Worm (Caenorhabditis elegans) whole organism, mixed stage, embryonic: ENCODE results near the gene alh-1.

Experiments used
- M03D4.4 ChIP-seq: sonication (generic microtip); optimal IDR thresholded peaks from 2 replicates; lab custom pipeline; 2017; ENCODE audit warnings: mild to moderate bottlenecking, missing genetic modification characterization, missing compliant biosample characterization
- bed-3 ChIP-seq: fragments of 200-800 bp; sonication (Bioruptor generic); optimal IDR thresholded peaks from 3 replicates; lab custom pipeline; 2018; ENCODE audit warnings: mild to moderate bottlenecking, missing genetic modification characterization, moderate library complexity, missing compliant biosample characterization
- ceh-39 ChIP-seq: fragments of 150-350 bp; optimal IDR thresholded peaks from 2 replicates; lab custom pipeline; 2014; ENCODE audit warnings: missing biosample characterization, missing genetic modification characterization
- ceh-43 ChIP-seq: fragments of 200-800 bp; sonication (Bioruptor generic); optimal IDR thresholded peaks from 2 replicates; lab custom pipeline; 2018; ENCODE audit warnings: mild to moderate bottlenecking, missing genetic modification characterization, moderate library complexity, missing compliant biosample characterization
- ceh-83 ChIP-seq: fragments of 200-800 bp; sonication (Bioruptor generic); optimal IDR thresholded peaks from 2 replicates; lab custom pipeline; 2018; ENCODE audit warnings: mild to moderate bottlenecking, missing genetic modification characterization, missing compliant biosample characterization
- ces-1 ChIP-seq: fragments of 150-350 bp; optimal IDR thresholded peaks from 2 replicates; lab custom pipeline; 2014; ENCODE audit warnings: missing biosample characterization, missing genetic modification reagents, missing genetic modification characterization
- cnd-1 ChIP-seq: fragments of 200-800 bp; sonication (Bioruptor generic); optimal IDR thresholded peaks from 2 replicates; lab custom pipeline; 2018; ENCODE audit warnings: mild to moderate bottlenecking, missing genetic modification characterization, missing compliant biosample characterization
- drap-1 ChIP-seq: fragments of 200-800 bp; sonication (Bioruptor generic); optimal IDR thresholded peaks from 3 replicates; lab custom pipeline; 2018; ENCODE audit warnings: mild to moderate bottlenecking, missing genetic modification characterization, missing compliant biosample characterization
- elt-3 ChIP-seq: fragments of 150-350 bp; optimal IDR thresholded peaks from 2 replicates; lab custom pipeline; 2014; ENCODE audit warnings: missing biosample characterization, missing genetic modification characterization
- flh-1 ChIP-seq: fragments of 200-800 bp; sonication (Bioruptor generic); optimal IDR thresholded peaks from 2 replicates; lab custom pipeline; 2018; ENCODE audit warnings: mild to moderate bottlenecking, missing genetic modification characterization, moderate library complexity, missing compliant biosample characterization
- ham-2 ChIP-seq: fragments of 200-800 bp; sonication (Bioruptor generic); optimal IDR thresholded peaks from 2 replicates; lab custom pipeline; 2018; ENCODE audit warnings: mild to moderate bottlenecking, missing genetic modification characterization, missing compliant biosample characterization
- lin-32 ChIP-seq: fragments of 200-800 bp; sonication (Bioruptor generic); optimal IDR thresholded peaks from 2 replicates; lab custom pipeline; 2018; ENCODE audit warnings: mild to moderate bottlenecking, missing genetic modification characterization, missing compliant biosample characterization
- lsy-2 ChIP-seq: fragments of 150-350 bp; optimal IDR thresholded peaks from 2 replicates; lab custom pipeline; 2014; ENCODE audit warnings: missing biosample characterization, missing genetic modification characterization
- mep-1 ChIP-seq: fragments of 150-350 bp; optimal IDR thresholded peaks from 2 replicates; lab custom pipeline; 2017; ENCODE audit warnings: missing biosample characterization, missing genetic modification reagents, missing genetic modification characterization, inconsistent platforms
- mls-2 ChIP-seq: sonication (generic microtip); optimal IDR thresholded peaks from 2 replicates; lab custom pipeline; 2016; ENCODE audit warnings: mild to moderate bottlenecking, missing genetic modification characterization, moderate library complexity, missing compliant biosample characterization
- nhr-12 ChIP-seq: fragments of 150-350 bp; optimal IDR thresholded peaks from 2 replicates; lab custom pipeline; 2014; ENCODE audit warnings: missing biosample characterization, missing genetic modification characterization
- nhr-2 ChIP-seq: fragments of 150-350 bp; optimal IDR thresholded peaks from 2 replicates; lab custom pipeline; 2014; ENCODE audit warnings: missing biosample characterization, missing genetic modification characterization
- nhr-237 ChIP-seq: fragments of 150-350 bp; optimal IDR thresholded peaks from 2 replicates; lab custom pipeline; 2014; ENCODE audit warnings: missing biosample characterization, missing genetic modification characterization
- nhr-28 ChIP-seq: fragments of 150-350 bp; optimal IDR thresholded peaks from 2 replicates; lab custom pipeline; 2014; ENCODE audit warnings: missing biosample characterization, missing genetic modification characterization
- pha-4 ChIP-seq: fragments of 150-350 bp; optimal IDR thresholded peaks from 2 replicates; lab custom pipeline; 2018; ENCODE audit warnings: missing biosample characterization, missing genetic modification reagents, missing genetic modification characterization
- sem-2 ChIP-seq: fragments of 200-800 bp; sonication (Bioruptor generic); optimal IDR thresholded peaks from 2 replicates; lab custom pipeline; 2018; ENCODE audit warnings: mild to moderate bottlenecking, missing genetic modification characterization, missing compliant biosample characterization
- sptf-1 ChIP-seq: sonication (generic microtip); optimal IDR thresholded peaks from 2 replicates; lab custom pipeline; 2017; ENCODE audit warnings: mild to moderate bottlenecking, missing genetic modification characterization, moderate library complexity, missing compliant biosample characterization
- tbx-8 ChIP-seq: fragments of 200-800 bp; sonication (Bioruptor generic); optimal IDR thresholded peaks from 2 replicates; lab custom pipeline; 2018; ENCODE audit warnings: mild to moderate bottlenecking, missing genetic modification characterization, moderate library complexity, missing compliant biosample characterization
- unc-120 ChIP-seq: sonication (generic microtip); optimal IDR thresholded peaks from 2 replicates; lab custom pipeline; 2017; ENCODE audit warnings: missing genetic modification characterization, missing compliant biosample characterization; ENCODE audit not compliant: poor library complexity, severe bottlenecking
- unc-39 ChIP-seq: fragments of 150-350 bp; optimal IDR thresholded peaks from 2 replicates; lab custom pipeline; 2014; ENCODE audit warnings: missing biosample characterization, missing genetic modification characterization
- unc-62 ChIP-seq: fragments of 150-350 bp; optimal IDR thresholded peaks from 2 replicates; lab custom pipeline; 2014; ENCODE audit warnings: missing biosample characterization, missing genetic modification reagents, missing genetic modification characterization
- zip-8 ChIP-seq: fragments of 150-350 bp; optimal IDR thresholded peaks from 2 replicates; lab custom pipeline; 2014; ENCODE audit warnings: missing biosample characterization, missing genetic modification characterization
- ztf-11 ChIP-seq: fragments of 150-350 bp; optimal IDR thresholded peaks from 2 replicates; lab custom pipeline; 2014; ENCODE audit warnings: missing biosample characterization, missing genetic modification characterization

alh-1 gene

DNA sequence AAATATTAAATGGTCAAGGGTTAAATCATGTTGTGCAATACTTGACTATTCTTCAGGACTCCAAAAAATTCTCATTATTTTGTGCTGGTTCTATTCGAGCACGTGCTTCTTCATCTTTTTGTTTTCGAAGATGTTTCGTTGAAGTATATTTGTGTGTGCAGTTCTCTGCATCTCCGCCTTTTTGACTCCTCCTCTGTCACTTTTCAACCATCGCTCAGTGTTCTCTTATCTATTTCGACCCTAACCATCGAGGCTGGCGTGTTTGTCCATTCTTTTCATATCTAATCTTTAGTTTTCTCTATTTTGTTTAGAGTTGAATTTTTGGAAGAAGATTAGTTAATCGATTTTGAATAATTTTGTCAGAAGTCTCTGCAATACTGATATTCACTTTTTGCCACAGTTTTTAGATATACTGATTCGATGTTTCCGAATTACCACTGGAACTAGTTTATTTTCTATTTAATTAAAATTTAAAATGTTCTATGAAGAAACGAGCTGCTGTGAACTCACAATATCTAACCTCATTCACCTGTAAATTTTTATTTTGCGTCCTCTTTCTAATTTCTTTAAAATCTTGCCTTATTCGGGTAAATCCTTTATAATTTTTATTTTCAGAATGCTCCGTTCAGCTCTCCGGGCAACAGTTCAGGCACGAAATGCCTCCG lies at the start of gene alh-1:
alh-1 (plus strand) TSS at position 615 of the 665 bp plus-strand sequence.
- TF ChIP-seq mep-1 (tag; lab: Kevin White, UChicago) (no peak), nhr-2 (tag; lab: Kevin White, UChicago) (no peak), ceh-83 (GFP tag; lab: Kevin White, UChicago) (no peak)

DNA sequence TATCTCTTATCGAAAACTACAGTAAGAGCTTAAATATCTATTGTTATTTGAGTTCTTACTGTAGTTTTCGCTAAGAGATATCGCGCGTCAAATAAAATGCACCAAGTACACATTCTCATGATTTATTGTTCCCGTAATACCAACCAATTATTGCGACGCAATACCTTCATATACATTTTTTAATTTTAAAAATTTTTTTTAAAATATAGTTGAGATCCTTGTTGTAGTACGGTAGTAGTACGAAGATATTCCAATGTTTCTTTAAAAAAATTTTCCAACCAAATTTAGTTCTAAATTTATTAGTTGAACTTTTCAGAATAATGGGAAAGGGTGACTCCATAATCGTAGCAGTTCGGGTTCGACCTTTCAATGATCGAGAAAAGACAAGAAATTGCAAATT lies 46.9 kb upstream of the alh-1 start, which contains the start of gene klp-6:
klp-6 (plus strand) TSS at position 301 of the 400 bp plus-strand sequence.
- no peak for TF ChIP-seq unc-62
- no peak for TF ChIP-seq ceh-43
- TF ChIP-seq nhr-2 (tag; lab: Kevin White, UChicago) = no peak
- no peak for TF ChIP-seq sem-2 (GFP tag; lab: Kevin White, UChicago)
- TF ChIP-seq unc-120 (tag; lab: Kevin White, UChicago) = no peak
- no peak for TF ChIP-seq nhr-237 (tag; lab: Kevin White, UChicago)
- no peak for TF ChIP-seq cnd-1 (tag; lab: Kevin White, UChicago)
- TF ChIP-seq lin-32 (GFP tag; lab: Kevin White, UChicago) = no peak
- TF ChIP-seq ceh-83 (GFP tag; lab: Kevin White, UChicago) = no peak
- TF ChIP-seq mep-1 (tag; lab: Kevin White, UChicago) = no peak
- no peak for TF ChIP-seq lsy-2 (tag; lab: Kevin White, UChicago)
- TF ChIP-seq bed-3 = no peak
- no peak for TF ChIP-seq zip-8
- TF ChIP-seq nhr-28 (tag; lab: Kevin White, UChicago) = no peak
- TF ChIP-seq ces-1 (GFP tag; lab: Kevin White, UChicago) = no peak
- no peak for TF ChIP-seq sptf-1 (tag; lab: Kevin White, UChicago)
- TF ChIP-seq M03D4.4 (tag; lab: Kevin White, UChicago) = no peak
- no peak for TF ChIP-seq flh-1 (GFP tag; lab: Kevin White, UChicago)
- no peak for TF ChIP-seq drap-1
- no peak for TF ChIP-seq ztf-11 (tag; lab: Kevin White, UChicago)

DNA sequence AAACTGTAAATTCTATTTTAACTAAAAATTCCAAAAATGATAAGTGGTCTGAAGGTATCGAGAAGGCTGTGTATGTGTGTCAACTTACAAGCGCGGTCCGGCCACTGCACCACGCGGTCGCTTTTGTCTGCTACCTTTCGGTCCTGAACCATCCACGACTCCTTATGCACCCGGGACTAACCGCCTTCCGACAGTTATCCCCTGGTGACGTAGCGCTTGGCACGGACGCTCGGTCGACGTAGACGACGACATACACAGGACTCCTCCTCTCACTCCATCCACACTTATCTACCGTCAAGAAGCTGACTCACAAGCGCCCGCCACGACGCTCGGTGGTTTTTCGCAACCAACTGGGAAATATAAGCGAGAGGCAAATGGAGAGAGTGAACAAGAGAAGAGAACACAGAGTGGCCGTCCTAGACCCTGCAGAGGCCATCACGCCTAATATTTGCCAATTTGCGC lies 46.2 kb upstream of the alh-1 start:
- TF ChIP-seq mep-1 (tag; lab: Kevin White, UChicago) (peak; percentile 70), pha-4 (tag; lab: Kevin White, UChicago) (peak; percentile 39), unc-39 (tag; lab: Kevin White, UChicago) (peak; percentile 1), lsy-2 (tag; lab: Kevin White, UChicago) (peak; percentile 63), ztf-11 (tag; lab: Kevin White, UChicago) (peak; percentile 70), mls-2 (tag; lab: Kevin White, UChicago) (peak; percentile 96), drap-1 (peak; percentile 91), bed-3 (peak; percentile 81), M03D4.4 (tag; lab: Kevin White, UChicago) (peak; percentile 91), ceh-43 (peak; percentile 90), cnd-1 (tag; lab: Kevin White, UChicago) (peak; percentile 89), sem-2 (GFP tag; lab: Kevin White, UChicago) (peak; percentile 82), elt-3 (peak; percentile 28), flh-1 (GFP tag; lab: Kevin White, UChicago) (peak; percentile 72), nhr-2 (tag; lab: Kevin White, UChicago) (peak; percentile 78), sptf-1 (tag; lab: Kevin White, UChicago) (peak; percentile 94), nhr-237 (tag; lab: Kevin White, UChicago) (peak; percentile 64), unc-62 (peak; percentile 44), unc-120 (tag; lab: Kevin White, UChicago) (peak; percentile 84), lin-32 (GFP tag; lab: Kevin White, UChicago) (peak; percentile 77), ceh-83 (GFP tag; lab: Kevin White, UChicago) (peak; percentile 91), ham-2 (GFP tag; lab: Kevin White, UChicago) (peak; percentile 93), tbx-8 (GFP tag; lab: Kevin White, UChicago) (peak; percentile 66), nhr-12 (tag; lab: Kevin White, UChicago) (peak; percentile 18)
- TF ChIP-seq, all 35 proteins: peak for 24; not testable (repeated sequence) for 11

ce11 chrIII:5036158-5036557 lies 41.4 kb upstream of the alh-1 start, which contains the start of gene C45G9.6:
Gene C45G9.6 (plus strand): TSS chrIII:5036458.
- TF ChIP-seq nhr-12 (tag; lab: Kevin White, UChicago) (no peak), unc-62 (no peak), pha-4 (tag; lab: Kevin White, UChicago) (no peak), lin-32 (GFP tag; lab: Kevin White, UChicago) (no peak), sem-2 (GFP tag; lab: Kevin White, UChicago) (no peak), mep-1 (tag; lab: Kevin White, UChicago) (no peak), ceh-39 (tag; lab: Kevin White, UChicago) (no peak), M03D4.4 (tag; lab: Kevin White, UChicago) (no peak), flh-1 (GFP tag; lab: Kevin White, UChicago) (no peak), ceh-43 (no peak)
